Worm (Caenorhabditis elegans) whole organism, young adult: ENCODE data around the gene zfp-3.
A peak's percentile ranks its signal among the peaks of the same experiment; 100 is the strongest.

Source experiments
- B0261.1 ChIP-seq: sonication (generic microtip); optimal IDR thresholded peaks from 2 replicates; lab custom pipeline; 2016; ENCODE audit warnings: mild to moderate bottlenecking, missing genetic modification characterization, moderate library complexity, missing compliant biosample characterization
- F37B4.10 ChIP-seq: fragments of 200-800 bp; sonication (Bioruptor generic); IDR thresholded peaks from 2 replicates; pipeline ENCODE4 v1.3.6; 2022; ENCODE audit warnings: missing genetic modification characterization, missing compliant biosample characterization
- F52B5.7 ChIP-seq: sonication (generic microtip); optimal IDR thresholded peaks from 2 replicates; lab custom pipeline; 2016; ENCODE audit warnings: mild to moderate bottlenecking, missing genetic modification characterization, missing compliant biosample characterization
- F55B11.4 ChIP-seq: sonication (generic microtip); optimal IDR thresholded peaks from 2 replicates; lab custom pipeline; 2016; ENCODE audit warnings: missing compliant biosample characterization, missing genetic modification characterization, borderline replicate concordance; ENCODE audit not compliant: insufficient read depth
- F57A8.1 ChIP-seq: fragments of 200-800 bp; sonication (Bioruptor generic); optimal IDR thresholded peaks from 2 replicates; lab custom pipeline; 2018; ENCODE audit warnings: mild to moderate bottlenecking, missing genetic modification characterization, moderate library complexity, missing compliant biosample characterization
- F57C9.4 ChIP-seq: sonication (generic microtip); optimal IDR thresholded peaks from 2 replicates; lab custom pipeline; 2017; ENCODE audit warnings: mild to moderate bottlenecking, missing genetic modification characterization, missing compliant biosample characterization
- T07F8.4 ChIP-seq: sonication (generic microtip); optimal IDR thresholded peaks from 2 replicates; lab custom pipeline; 2016; ENCODE audit warnings: mild to moderate bottlenecking, missing genetic modification characterization, moderate library complexity, missing compliant biosample characterization
- Y56A3A.18 ChIP-seq: fragments of 200-800 bp; sonication (Bioruptor generic); IDR thresholded peaks from 2 replicates; pipeline ENCODE4 v1.3.6; 2022; ENCODE audit warnings: missing genetic modification reagents, missing genetic modification characterization, missing compliant biosample characterization
- atf-7 ChIP-seq: sonication (generic microtip); optimal IDR thresholded peaks from 2 replicates; lab custom pipeline; 2017; ENCODE audit warnings: mild to moderate bottlenecking, missing genetic modification characterization, missing compliant biosample characterization
- athp-1 ChIP-seq: sonication (generic microtip); optimal IDR thresholded peaks from 2 replicates; lab custom pipeline; 2017; ENCODE audit warnings: mild to moderate bottlenecking, missing genetic modification characterization, missing compliant biosample characterization
- attf-3 ChIP-seq: fragments of 200-800 bp; sonication (Bioruptor generic); conservative IDR thresholded peaks from 2 replicates; pipeline ENCODE4 v1.3.6; 2022; ENCODE audit warnings: missing genetic modification reagents, missing genetic modification characterization, missing compliant biosample characterization
- bed-1 ChIP-seq: fragments of 200-800 bp; sonication (Bioruptor generic); IDR thresholded peaks from 2 replicates; pipeline ENCODE4 v1.3.6; 2022; ENCODE audit warnings: missing genetic modification reagents, missing genetic modification characterization, missing compliant biosample characterization
- cebp-2 ChIP-seq: fragments of 200-800 bp; sonication (Bioruptor generic); IDR thresholded peaks from 2 replicates; pipeline ENCODE4 v1.3.6; 2022; ENCODE audit warnings: missing genetic modification characterization, missing compliant biosample characterization
- ceh-100 ChIP-seq: fragments of 200-800 bp; sonication (Bioruptor generic); IDR thresholded peaks from 2 replicates; pipeline ENCODE4 v1.3.6; 2022; ENCODE audit warnings: missing genetic modification reagents, missing genetic modification characterization, missing compliant biosample characterization
- ceh-58 ChIP-seq: fragments of 200-800 bp; sonication (Bioruptor generic); IDR thresholded peaks from 2 replicates; pipeline ENCODE4 v1.3.6; 2022; ENCODE audit warnings: missing genetic modification characterization, missing compliant biosample characterization
- die-1 ChIP-seq: sonication (generic microtip); optimal IDR thresholded peaks from 2 replicates; lab custom pipeline; 2016; ENCODE audit warnings: missing genotype, mild to moderate bottlenecking, missing genetic modification characterization, missing compliant biosample characterization
- dox-1 ChIP-seq: fragments of 200-800 bp; sonication (Bioruptor generic); IDR thresholded peaks from 2 replicates; pipeline ENCODE4 v1.3.6; 2022; ENCODE audit warnings: missing genetic modification reagents, missing genetic modification characterization, missing compliant biosample characterization
- dpff-1 ChIP-seq: sonication (generic microtip); optimal IDR thresholded peaks from 2 replicates; lab custom pipeline; 2017; ENCODE audit warnings: mild to moderate bottlenecking, missing genetic modification characterization, missing compliant biosample characterization
- dpl-1 ChIP-seq: fragments of 150-350 bp; optimal IDR thresholded peaks from 2 replicates; lab custom pipeline; 2014; ENCODE audit warnings: missing biosample characterization, missing genetic modification reagents, missing genetic modification characterization
- efl-1 ChIP-seq: fragments of 150-350 bp; optimal IDR thresholded peaks from 2 replicates; lab custom pipeline; 2014; ENCODE audit warnings: missing biosample characterization, missing genetic modification reagents, missing genetic modification characterization
- egl-44 ChIP-seq: fragments of 200-800 bp; sonication (Bioruptor generic); IDR thresholded peaks from 2 replicates; pipeline ENCODE4 v1.3.6; 2022; ENCODE audit warnings: missing genetic modification reagents, missing genetic modification characterization, missing compliant biosample characterization
- fkh-3 ChIP-seq: sonication (generic microtip); optimal IDR thresholded peaks from 2 replicates; lab custom pipeline; 2016; ENCODE audit warnings: mild to moderate bottlenecking, missing genetic modification characterization, missing compliant biosample characterization
- hlh-26 ChIP-seq: fragments of 200-800 bp; sonication (Bioruptor generic); conservative IDR thresholded peaks from 2 replicates; pipeline ENCODE4 v1.3.6; 2022; ENCODE audit warnings: missing genetic modification reagents, missing genetic modification characterization, missing compliant biosample characterization
- hmg-1.2 ChIP-seq: fragments of 200-800 bp; sonication (Bioruptor generic); IDR thresholded peaks from 2 replicates; pipeline ENCODE4 v1.3.6; 2022; ENCODE audit warnings: missing genetic modification reagents, missing genetic modification characterization, missing compliant biosample characterization
- hmg-20 ChIP-seq: fragments of 200-800 bp; sonication (Bioruptor generic); IDR thresholded peaks from 2 replicates; pipeline ENCODE4 v1.3.6; 2022; ENCODE audit warnings: missing genetic modification reagents, missing genetic modification characterization, missing compliant biosample characterization
- hsf-1 ChIP-seq: fragments of 200-800 bp; sonication (Bioruptor generic); IDR thresholded peaks from 2 replicates; pipeline ENCODE4 v1.3.6; 2022; ENCODE audit warnings: missing genetic modification reagents, missing genetic modification characterization, missing compliant biosample characterization
- lin-35 ChIP-seq, 3 experiments: fragments of 150-350 bp in 2 of 3; sonication (generic microtip) in 1 of 3; optimal IDR thresholded peaks; 2 replicates each; lab custom pipeline; 2014 to 2018; ENCODE audit warnings: missing biosample characterization in 3 of 3, missing genetic modification characterization in 3 of 3, missing genetic modification reagents in 3 of 3
- lin-40 ChIP-seq: sonication (generic microtip); optimal IDR thresholded peaks from 2 replicates; lab custom pipeline; 2016; ENCODE audit warnings: missing genetic modification characterization, mild to moderate bottlenecking, missing compliant biosample characterization, missing genotype, missing genetic modification reagents
- madf-8 ChIP-seq: fragments of 200-800 bp; sonication (Bioruptor generic); conservative IDR thresholded peaks from 2 replicates; pipeline ENCODE4 v1.3.6; 2022; ENCODE audit warnings: missing genetic modification reagents, missing genetic modification characterization, missing compliant biosample characterization
- mel-28 ChIP-seq: sonication (generic microtip); optimal IDR thresholded peaks from 2 replicates; lab custom pipeline; 2016; ENCODE audit warnings: borderline replicate concordance, mild to moderate bottlenecking, missing genetic modification characterization, missing compliant biosample characterization
- mes-4 ChIP-seq: sonication (generic microtip); optimal IDR thresholded peaks from 2 replicates; lab custom pipeline; 2016; ENCODE audit warnings: missing genotype, missing genetic modification characterization, missing compliant biosample characterization
- mxl-1 ChIP-seq: sonication (generic microtip); optimal IDR thresholded peaks from 2 replicates; lab custom pipeline; 2016; ENCODE audit warnings: missing genetic modification characterization, missing compliant biosample characterization
- pha-4 ChIP-seq: fragments of 150-350 bp; sonication (generic microtip); optimal IDR thresholded peaks from 2 replicates; lab custom pipeline; 2014; ENCODE audit warnings: missing biosample characterization, missing genetic modification reagents, missing genetic modification characterization
- rcor-1 ChIP-seq: fragments of 200-800 bp; sonication (Bioruptor generic); IDR thresholded peaks from 2 replicates; pipeline ENCODE4 v1.3.6; 2022; ENCODE audit warnings: missing genetic modification reagents, missing genetic modification characterization, missing compliant biosample characterization
- rec-8 ChIP-seq, 2 experiments: sonication (generic microtip); optimal IDR thresholded peaks; 2 replicates each; lab custom pipeline; 2016; ENCODE audit warnings: mild to moderate bottlenecking in 2 of 2, missing genetic modification characterization in 2 of 2, missing genetic modification reagents in 2 of 2, missing genotype in 2 of 2, missing biosample characterization in 1 of 2, missing compliant biosample characterization in 1 of 2, moderate library complexity in 1 of 2
- rpc-1 ChIP-seq, 2 experiments: fragments of 150-350 bp in 1 of 2; sonication (generic microtip) in 1 of 2; optimal IDR thresholded peaks; 2 replicates each; lab custom pipeline; 2014 to 2018; ENCODE audit warnings: missing biosample characterization in 1 of 2, missing genetic modification characterization in 1 of 2, missing genetic modification reagents in 1 of 2, missing genotype in 1 of 2
- sea-2 ChIP-seq: fragments of 200-800 bp; sonication (Bioruptor generic); IDR thresholded peaks from 2 replicates; pipeline ENCODE4 v1.3.6; 2022; ENCODE audit warnings: missing genetic modification characterization, missing compliant biosample characterization
- tbp1 ChIP-seq: fragments of 200-800 bp; sonication (Bioruptor generic); optimal IDR thresholded peaks from 2 replicates; lab custom pipeline; 2018; ENCODE audit warnings: mild to moderate bottlenecking, missing genetic modification characterization, missing compliant biosample characterization
- xnd-1 ChIP-seq: sonication (generic microtip); optimal IDR thresholded peaks from 2 replicates; lab custom pipeline; 2016; ENCODE audit warnings: missing genotype, missing genetic modification reagents, missing genetic modification characterization, missing compliant biosample characterization
- zim-3 ChIP-seq: sonication (generic microtip); optimal IDR thresholded peaks from 2 replicates; lab custom pipeline; 2017; ENCODE audit warnings: mild to moderate bottlenecking, missing genetic modification characterization, moderate library complexity, missing compliant biosample characterization
- ztf-25 ChIP-seq: fragments of 200-800 bp; sonication (Bioruptor generic); IDR thresholded peaks from 2 replicates; pipeline ENCODE4 v1.3.6; 2022; ENCODE audit warnings: missing genetic modification reagents, missing genetic modification characterization, missing compliant biosample characterization
- ztf-26 ChIP-seq: sonication (generic microtip); optimal IDR thresholded peaks from 2 replicates; lab custom pipeline; 2017; ENCODE audit warnings: missing genetic modification characterization, missing compliant biosample characterization

Gene zfp-3

ce11 chrX:1445696-1446095, 747 bp downstream of the zfp-3 start (continued):
- TF ChIP-seq F37B4.10: no peak
- no peak for TF ChIP-seq dpff-1 (tag; lab: Kevin White, UChicago)
- no peak for TF ChIP-seq atf-7 (tag; lab: Kevin White, UChicago)
- no peak for TF ChIP-seq F57C9.4 (tag; lab: Kevin White, UChicago)
- no peak for TF ChIP-seq rcor-1 (GFP tag; lab: Robert Waterston, UW)
- TF ChIP-seq die-1 (tag; lab: Kevin White, UChicago): no peak
- TF ChIP-seq ztf-26 (tag; lab: Kevin White, UChicago): no peak
- TF ChIP-seq B0261.1 (tag; lab: Kevin White, UChicago): no peak
- no peak for TF ChIP-seq rec-8 (tag; optimal IDR thresholded peaks at IDR 0.05; lab: Kevin White, UChicago)
- no peak for TF ChIP-seq zim-3 (tag; lab: Kevin White, UChicago)
- TF ChIP-seq ceh-100 (GFP tag; lab: Robert Waterston, UW): no peak
- TF ChIP-seq mes-4 (tag; lab: Kevin White, UChicago): no peak
- TF ChIP-seq cebp-2: no peak
- no peak for TF ChIP-seq fkh-3 (tag; lab: Kevin White, UChicago)
- no peak for TF ChIP-seq athp-1
- no peak for TF ChIP-seq mel-28 (tag; lab: Kevin White, UChicago)
- TF ChIP-seq dpl-1 (GFP tag; lab: Kevin White, UChicago): no peak
- TF ChIP-seq sea-2: no peak
- TF ChIP-seq ztf-25: no peak
- no peak for TF ChIP-seq mxl-1 (tag; lab: Kevin White, UChicago)
- no peak for TF ChIP-seq F57A8.1 (GFP tag; lab: Kevin White, UChicago)
- TF ChIP-seq Y56A3A.18 (GFP tag; lab: Robert Waterston, UW): no peak
- TF ChIP-seq egl-44: no peak
- TF ChIP-seq pha-4 (tag; lab: Kevin White, UChicago): no peak
- no peak for TF ChIP-seq F55B11.4 (tag; lab: Kevin White, UChicago)
- TF ChIP-seq hmg-1.2 (GFP tag; lab: Robert Waterston, UW): peak; percentile 25; the same call in 1 of the 2 replicates
- no peak for TF ChIP-seq attf-3 (GFP tag; lab: Robert Waterston, UW)
- TF ChIP-seq T07F8.4: no peak
- TF ChIP-seq madf-8: no peak
- no peak for TF ChIP-seq efl-1 (GFP tag; lab: Kevin White, UChicago)
- no peak for TF ChIP-seq hsf-1 (GFP tag; lab: Robert Waterston, UW)
- TF ChIP-seq F52B5.7: no peak
- TF ChIP-seq xnd-1 (tag; lab: Kevin White, UChicago): no peak
- TF ChIP-seq hmg-20 (GFP tag; lab: Robert Waterston, UW): 0 out of 2 replicates have a peak, but pooled peaks have one; percentile 36
- TF ChIP-seq dox-1 (GFP tag; lab: Robert Waterston, UW): 0 out of 2 replicates have a peak, but pooled peaks have one; percentile 16
- TF ChIP-seq ceh-58 (GFP tag; lab: Robert Waterston, UW): no peak
- TF ChIP-seq bed-1: no peak

ce11 chrX:1443556-1444243, 2.7 kb downstream of the zfp-3 start:
- TF ChIP-seq hmg-1.2 (GFP tag; lab: Robert Waterston, UW) (0 out of 2 replicates have a peak, but pooled peaks have one; percentile 9), lin-40 (peak; percentile 41), lin-35 (GFP tag; optimal IDR thresholded peaks at IDR 0.05; lab: Kevin White, UChicago) (peak in 1 of 3 experiments; percentile 53), hlh-26 (GFP tag; lab: Robert Waterston, UW) (no peak), ztf-26 (tag; lab: Kevin White, UChicago) (no peak), tbp1 (GFP tag; lab: Kevin White, UChicago) (no peak), rpc-1 (optimal IDR thresholded peaks at IDR 0.05; lab: Kevin White, UChicago) (no peak), rpc-1 (tag; optimal IDR thresholded peaks at IDR 0.05; lab: Kevin White, UChicago) (no peak)
- TF ChIP-seq, all 124 proteins: peak for 3
